Fruit fly (Drosophila melanogaster) whole organism, adult: ENCODE results near the gene fit.

ENCODE experiments used
- CG12768 ChIP-seq: fragments of 200-800 bp; sonication (Bioruptor generic); optimal IDR thresholded peaks from 2 replicates; lab custom pipeline; 2017; ENCODE audit warnings: missing biosample characterization, missing genetic modification characterization, mild to moderate bottlenecking, moderate library complexity, missing genetic modification reagents
- CG7045 ChIP-seq: fragments of 200-800 bp; sonication (Bioruptor generic); optimal IDR thresholded peaks from 2 replicates; lab custom pipeline; 2017; ENCODE audit warnings: missing biosample characterization, mild to moderate bottlenecking, missing genetic modification characterization
- cic ChIP-seq: fragments of 200-800 bp; sonication (Bioruptor generic); optimal IDR thresholded peaks from 2 replicates; lab custom pipeline; 2017; ENCODE audit warnings: missing biosample characterization, mild to moderate bottlenecking, missing genetic modification characterization, moderate library complexity
- kay ChIP-seq: fragments of 200-800 bp; sonication (Bioruptor generic); peaks from one replicate; lab custom pipeline; 2016; ENCODE audit warnings: missing biosample characterization, missing genetic modification characterization, borderline replicate concordance
- pad ChIP-seq: fragments of 200-800 bp; sonication (Bioruptor generic); optimal IDR thresholded peaks from 3 replicates; lab custom pipeline; 2017; ENCODE audit warnings: missing biosample characterization, missing genetic modification characterization, mild to moderate bottlenecking, moderate library complexity, missing genetic modification reagents
- tj ChIP-seq: fragments of 200-800 bp; sonication (Bioruptor generic); optimal IDR thresholded peaks from 3 replicates; lab custom pipeline; 2017; ENCODE audit warnings: missing biosample characterization, mild to moderate bottlenecking, missing genetic modification characterization, moderate library complexity
- toe ChIP-seq: fragments of 200-800 bp; sonication (Bioruptor generic); optimal IDR thresholded peaks from 2 replicates; lab custom pipeline; 2016; ENCODE audit warnings: missing biosample characterization, missing genetic modification characterization

DNA sequence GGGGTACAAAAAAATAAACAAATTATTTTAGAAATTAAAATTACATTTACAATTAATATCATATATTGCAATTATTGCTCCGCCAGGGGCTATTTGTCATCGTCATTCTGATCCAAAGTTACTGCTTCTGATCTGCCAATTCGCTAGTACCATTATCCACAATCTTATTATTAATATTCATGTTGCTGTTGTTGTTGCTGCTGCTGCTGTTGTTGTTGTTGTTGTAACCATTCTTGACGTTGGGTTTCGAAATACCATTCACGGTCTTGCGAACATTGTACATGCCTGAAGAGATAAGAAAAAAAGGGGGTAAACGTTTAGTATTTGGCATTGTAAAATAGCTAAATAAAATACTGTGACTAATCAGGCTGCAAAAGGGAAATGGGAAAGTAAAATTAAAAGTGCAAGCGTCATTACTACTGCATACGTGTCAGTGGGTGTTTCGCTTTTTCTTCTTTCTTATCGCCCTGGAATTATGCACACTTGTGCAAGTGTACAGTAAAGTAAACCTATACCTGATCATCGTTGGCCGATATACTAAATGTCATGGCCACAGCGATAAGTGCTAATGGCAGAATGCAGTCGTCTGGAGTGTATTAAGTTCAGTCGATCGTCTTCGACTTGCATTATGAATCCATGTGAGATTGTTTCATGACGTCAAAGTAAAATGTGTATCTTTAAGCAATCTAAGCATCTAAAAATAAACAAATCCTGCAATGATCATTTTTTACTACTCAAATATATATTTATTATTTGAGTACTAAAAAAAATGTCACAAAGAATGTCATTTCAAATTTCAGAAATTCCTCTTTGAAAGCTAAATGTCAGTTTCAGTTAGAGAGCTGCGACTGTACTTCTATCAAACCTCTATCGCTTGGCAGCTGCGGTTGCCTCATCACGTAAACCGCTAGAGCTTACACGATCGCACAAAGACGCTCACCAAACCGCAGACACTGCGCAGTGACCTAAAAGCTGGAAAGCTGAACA, 32.4 kb downstream of the fit start:
- TF ChIP-seq tj (peak; percentile 69), pad (GFP tag; lab: Kevin White, UChicago) (no peak), cic (GFP tag; lab: Kevin White, UChicago) (peak; percentile 69), CG7045 (GFP tag; lab: Kevin White, UChicago) (no peak), kay (GFP tag; lab: Kevin White, UChicago) (peak; percentile 86), toe (GFP tag; lab: Kevin White, UChicago) (peak; percentile 7), CG12768 (GFP tag; lab: Kevin White, UChicago) (peak; percentile 28)
